Fruit fly (Drosophila melanogaster): ENCODE measurements around the gene Nmdmc.
A peak's percentile ranks its signal among the peaks of the same experiment; 100 is the strongest.

The Nmdmc gene

DNA sequence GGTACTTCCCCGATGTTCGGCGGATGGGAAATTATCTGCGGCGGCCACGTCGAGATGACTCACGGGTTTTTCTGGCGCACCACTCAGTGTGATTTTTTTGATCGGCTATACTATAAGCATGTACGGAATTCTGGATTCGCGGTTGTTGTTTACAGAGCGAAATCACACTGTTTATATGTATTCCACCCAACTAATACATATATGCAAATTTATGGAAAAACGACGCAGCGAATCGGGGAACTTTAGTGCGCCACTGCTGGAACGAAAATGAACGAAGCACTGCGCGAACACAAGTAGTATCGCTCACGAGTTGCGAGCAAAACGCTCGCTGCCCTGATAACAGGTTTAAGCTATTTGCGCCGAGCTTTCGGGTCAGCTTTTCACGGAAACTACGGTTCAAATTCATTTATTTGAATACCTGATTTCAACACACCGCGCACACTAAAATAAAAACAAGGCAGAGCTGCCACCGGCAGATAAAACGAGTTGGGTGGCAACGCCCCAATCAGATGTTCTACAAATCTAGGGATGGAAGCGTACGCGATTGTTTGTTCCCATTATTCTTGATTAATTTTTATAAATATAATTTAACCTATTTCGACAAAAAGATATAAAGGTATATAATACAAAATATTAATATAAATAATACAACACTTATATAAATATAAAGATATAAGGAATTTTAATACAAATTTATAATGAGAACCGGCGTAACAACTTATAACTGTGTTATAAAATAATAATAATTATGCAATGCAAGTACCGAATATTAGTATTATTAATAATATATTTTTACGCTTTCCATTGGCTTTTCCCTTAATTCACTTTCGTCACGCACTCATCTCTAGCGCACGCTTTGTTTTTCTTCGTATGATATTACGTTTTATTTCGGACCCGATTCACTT, 2.5 kb downstream of the Nmdmc start, which contains the start of gene Rel (continued):
- TF ChIP-seq CG8089 (GFP tag; optimal IDR thresholded peaks at IDR 0.05) (peak; percentile 13), CG13123 (GFP tag; optimal IDR thresholded peaks at IDR 0.05) (peak; percentile 4), fd102C (GFP tag; optimal IDR thresholded peaks at IDR 0.05) (no peak), sens (GFP tag) (peak; percentile 66), Hr3 (GFP tag; optimal IDR thresholded peaks at IDR 0.05) (peak; percentile 75), CG11093 (GFP tag; IDR thresholded peaks at IDR 0.05) (no peak), gfzf (GFP tag; optimal IDR thresholded peaks at IDR 0.05) (peak; percentile 3), croc (GFP tag; conservative IDR thresholded peaks at IDR 0.05) (peak; percentile 48; the same call in 1 of the 3 replicates), Poxn (GFP tag; IDR thresholded peaks at IDR 0.05) (no peak), CG9817 (tag; optimal IDR thresholded peaks at IDR 0.05) (peak; percentile 51), disco-r (GFP tag; optimal IDR thresholded peaks at IDR 0.05) (no peak), kni (GFP tag; optimal IDR thresholded peaks at IDR 0.05) (peak; percentile 42), bigmax (GFP tag; optimal IDR thresholded peaks at IDR 0.05) (no peak), her (GFP tag; optimal IDR thresholded peaks at IDR 0.05) (peak; percentile 59), D19B (GFP tag; optimal IDR thresholded peaks at IDR 0.05) (peak; percentile 54), H2.0 (GFP tag; IDR thresholded peaks at IDR 0.05) (no peak), CG10959 (GFP tag; IDR thresholded peaks at IDR 0.05) (no peak), tll (GFP tag; optimal IDR thresholded peaks at IDR 0.05) (no peak), Opbp (GFP tag; IDR thresholded peaks at IDR 0.05; ENCODE audit: partially characterized antibody) (no peak), CG15073 (GFP tag; optimal IDR thresholded peaks at IDR 0.05) (no peak), CG9609 (GFP tag; optimal IDR thresholded peaks at IDR 0.05) (no peak), Hr51 (GFP tag; optimal IDR thresholded peaks at IDR 0.05) (peak; percentile 30 to 79), CG8944 (GFP tag; optimal IDR thresholded peaks at IDR 0.05) (no peak), chinmo (GFP tag; IDR thresholded peaks at IDR 0.05; ENCODE audit: partially characterized antibody) (no peak), Ravus (GFP tag; IDR thresholded peaks at IDR 0.05) (no peak), CG1603 (tag; optimal IDR thresholded peaks at IDR 0.05) (peak; percentile 40), CG8281 (tag; optimal IDR thresholded peaks at IDR 0.05) (peak; percentile 28), h (optimal IDR thresholded peaks at IDR 0.05) (no peak), ac (GFP tag; optimal IDR thresholded peaks at IDR 0.05) (no peak), NfI (GFP tag; optimal IDR thresholded peaks at IDR 0.05) (peak; percentile 46), CG10147 (GFP tag; optimal IDR thresholded peaks at IDR 0.05) (peak; percentile 74), psq (GFP tag; optimal IDR thresholded peaks at IDR 0.05) (no peak), B-H2 (GFP tag; optimal IDR thresholded peaks at IDR 0.05) (peak; percentile 75), sr (GFP tag; IDR thresholded peaks at IDR 0.05) (no peak), CG11723 (GFP tag; optimal IDR thresholded peaks at IDR 0.05) (peak; percentile 27), Hr78 (GFP tag; optimal IDR thresholded peaks at IDR 0.05) (peak in 1 of 2 experiments; percentile 34), Fer3 (tag; optimal IDR thresholded peaks at IDR 0.05) (peak; percentile 52), sc (optimal IDR thresholded peaks at IDR 0.05) (no peak), sc (GFP tag; optimal IDR thresholded peaks at IDR 0.05) (peak; percentile 50), Dfd (GFP tag; optimal IDR thresholded peaks at IDR 0.05) (no peak), Fer2 (tag; optimal IDR thresholded peaks at IDR 0.05) (peak; percentile 37), CG8388 (GFP tag; optimal IDR thresholded peaks at IDR 0.05) (peak; percentile 69), CG17186 (GFP tag; optimal IDR thresholded peaks at IDR 0.05) (no peak), CG13624 (GFP tag; optimal IDR thresholded peaks at IDR 0.05) (peak; percentile 81), lilli (GFP tag; optimal IDR thresholded peaks at IDR 0.05) (peak; percentile 55), ranshi (GFP tag; IDR thresholded peaks at IDR 0.05) (no peak), knrl (GFP tag; IDR thresholded peaks at IDR 0.05; ENCODE audit: partially characterized antibody) (no peak), Side (GFP tag; optimal IDR thresholded peaks at IDR 0.05) (peak; percentile 45), sd (tag; optimal IDR thresholded peaks at IDR 0.05) (peak; percentile 96)

Measured in whole organism, embryonic.